Fruit fly (Drosophila melanogaster) Kc167 (cell line): ENCODE data around the gene Calx.

Experiments used
- Myc ChIP-seq: fragments of >200 bp; optimal IDR thresholded peaks from 2 replicates; lab custom pipeline; 2017; ENCODE audit warnings: missing external identifiers
- h ChIP-seq: fragments of >200 bp; optimal IDR thresholded peaks from 3 replicates; lab custom pipeline; 2018; ENCODE audit warnings: missing external identifiers
- ttk ChIP-seq: sonication (Bioruptor generic); optimal IDR thresholded peaks from 2 replicates; lab custom pipeline; 2017; ENCODE audit warnings: missing external identifiers

dm6 chr3R:20976649-20977048, 1.3 kb upstream of the Calx start:
- TF ChIP-seq Myc (lab: Kevin White, UChicago), result no peak
- TF ChIP-seq ttk (lab: Kevin White, UChicago), result no peak
- no peak for TF ChIP-seq h
